Worm (Caenorhabditis elegans) whole organism, L1 larva: ENCODE measurements around the gene fip-4.

Source experiments
- lin-39 ChIP-seq: fragments of 150-350 bp; optimal IDR thresholded peaks from 2 replicates; lab custom pipeline; 2014; ENCODE audit warnings: missing biosample characterization, missing genetic modification reagents, missing genetic modification characterization
- snpc-4 ChIP-seq: fragments of 150-350 bp; optimal IDR thresholded peaks from 2 replicates; lab custom pipeline; 2014; ENCODE audit warnings: missing biosample characterization, missing genetic modification characterization
- sox-4 ChIP-seq: sonication (generic microtip); optimal IDR thresholded peaks from 2 replicates; lab custom pipeline; 2016; ENCODE audit warnings: missing genetic modification characterization, missing compliant biosample characterization

ce11 chrV:8657911-8658310, 46.8 kb upstream of the fip-4 start:
- no peak for TF ChIP-seq lin-39 (tag; lab: Kevin White, UChicago)
- TF ChIP-seq snpc-4, result no peak
- TF ChIP-seq sox-4, result no peak
